Worm (Caenorhabditis elegans): ENCODE results near the gene pals-17.

The pals-17 gene

DNA sequence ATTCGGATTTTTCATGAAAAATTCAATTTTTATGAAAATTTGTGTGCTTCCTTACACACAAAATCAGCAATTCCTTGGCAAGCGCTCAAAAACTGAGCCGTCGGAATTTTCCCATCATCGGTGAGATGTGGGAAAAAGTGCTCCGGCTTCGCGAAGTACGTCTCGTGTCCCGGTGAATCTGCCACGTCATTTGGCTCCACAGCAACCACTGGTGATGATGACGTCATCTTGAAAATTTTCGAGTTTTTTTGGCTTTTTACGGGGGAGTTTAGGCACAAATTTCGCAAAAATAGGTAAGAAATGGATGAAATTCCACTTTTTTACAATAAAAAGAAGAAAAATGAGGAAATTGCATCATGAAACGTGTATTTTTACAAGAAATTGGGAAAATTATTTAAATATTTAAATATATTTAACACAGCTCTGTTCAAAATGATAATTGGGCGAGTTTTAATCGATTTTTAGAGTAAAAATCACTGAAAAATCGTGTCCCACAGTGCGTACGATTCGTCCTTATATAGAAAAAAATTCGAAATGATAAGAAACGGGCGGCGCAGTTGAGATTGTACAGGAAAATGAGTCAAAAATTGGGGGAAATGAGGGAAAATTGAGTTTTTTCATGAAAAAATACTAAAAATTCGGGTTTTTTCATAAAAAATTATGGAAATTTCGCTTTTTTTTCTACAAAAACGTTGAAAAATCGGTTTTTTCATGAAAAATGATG lies 22.4 kb upstream of the pals-17 start, which contains the start of gene Y82E9BR.14:
Y82E9BR.14 (minus strand) TSS at position 227 of the 724 bp plus-strand sequence.
- TF ChIP-seq madf-5 (GFP tag; IDR thresholded peaks at IDR 0.05) (no peak), T20F7.1 (GFP tag; optimal IDR thresholded peaks at IDR 0.05) (peak; percentile 14), tag-97 (GFP tag; IDR thresholded peaks at IDR 0.05) (no peak), nhr-111 (GFP tag; optimal IDR thresholded peaks at IDR 0.05) (no peak), lim-7 (GFP tag; IDR thresholded peaks at IDR 0.05) (no peak), daf-16 (GFP tag; optimal IDR thresholded peaks at IDR 0.05) (no peak), daf-16 (tag; optimal IDR thresholded peaks at IDR 0.05) (peak; percentile 18), lsy-2 (tag; optimal IDR thresholded peaks at IDR 0.05) (no peak), Y48G9A.11 (GFP tag; IDR thresholded peaks at IDR 0.05) (no peak), pqm-1 (tag; optimal IDR thresholded peaks at IDR 0.05) (peak; percentile 66), nhr-28 (tag; optimal IDR thresholded peaks at IDR 0.05) (peak; percentile 20), ama-1 (optimal IDR thresholded peaks at IDR 0.05) (peak; percentile 13)

ce11 chrIII:1413125-1413837 lies 21.6 kb upstream of the pals-17 start:
- peak; percentile 6 for TF ChIP-seq F49E8.2 (tag; optimal IDR thresholded peaks at IDR 0.05; ENCODE audit: borderline replicate concordance)
- TF ChIP-seq unc-130 (GFP tag; optimal IDR thresholded peaks at IDR 0.05), result no peak
- TF ChIP-seq lin-38 (GFP tag; IDR thresholded peaks at IDR 0.05), result peak; percentile 83
- TF ChIP-seq Y75B8A.6 (GFP tag; IDR thresholded peaks at IDR 0.05), result no peak
- no peak for TF ChIP-seq F37D6.2 (tag; optimal IDR thresholded peaks at IDR 0.05)
- TF ChIP-seq daf-19 (GFP tag; conservative IDR thresholded peaks at IDR 0.05), result no peak

DNA sequence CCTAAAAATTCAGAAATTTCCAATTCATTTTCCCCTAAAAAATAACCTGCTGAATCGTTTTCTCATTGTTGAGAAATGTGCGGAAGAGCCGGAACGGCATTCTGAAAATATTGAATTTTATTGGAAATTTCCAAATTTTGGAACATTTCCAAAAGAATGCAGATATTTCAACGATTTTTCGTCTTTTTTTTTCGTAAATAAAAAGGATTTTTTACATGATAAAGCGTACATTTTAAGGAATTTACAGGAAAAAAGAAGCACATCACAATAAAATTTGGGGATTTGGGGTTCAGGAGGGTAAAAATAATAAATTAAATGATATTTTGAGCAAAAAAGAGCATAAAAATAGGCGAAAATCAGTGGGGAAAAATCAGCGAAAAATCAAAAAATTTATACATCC lies 17.5 kb upstream of the pals-17 start, which contains the start of gene Y82E9BR.22:
Y82E9BR.22 (minus strand) TSS at position 101 of the 400 bp plus-strand sequence.
- TF ChIP-seq unc-39 (tag; optimal IDR thresholded peaks at IDR 0.05), result no peak
- no peak for TF ChIP-seq nhr-102 (tag; optimal IDR thresholded peaks at IDR 0.05)
- no peak for TF ChIP-seq mdt-29 (GFP tag; IDR thresholded peaks at IDR 0.05)
- TF ChIP-seq hif-1 (tag; optimal IDR thresholded peaks at IDR 0.05), result no peak
- no peak for TF ChIP-seq nhr-10 (tag; optimal IDR thresholded peaks at IDR 0.05)
- no peak for TF ChIP-seq dmd-6 (GFP tag; IDR thresholded peaks at IDR 0.05)
- no peak for TF ChIP-seq madf-5 (GFP tag; IDR thresholded peaks at IDR 0.05)
- no peak for TF ChIP-seq dpl-1 (GFP tag; optimal IDR thresholded peaks at IDR 0.05)
- TF ChIP-seq zfp-2 (tag; optimal IDR thresholded peaks at IDR 0.05), result no peak
- no peak for TF ChIP-seq nhr-11 (tag; optimal IDR thresholded peaks at IDR 0.05)
- no peak for TF ChIP-seq mxl-2 (GFP tag; conservative IDR thresholded peaks at IDR 0.05)
- no peak for TF ChIP-seq daf-19 (GFP tag; conservative IDR thresholded peaks at IDR 0.05)
- TF ChIP-seq R02D3.7 (tag; optimal IDR thresholded peaks at IDR 0.05), result no peak
- TF ChIP-seq F37D6.2 (tag; optimal IDR thresholded peaks at IDR 0.05), result no peak
- TF ChIP-seq F49E8.2 (tag; optimal IDR thresholded peaks at IDR 0.05; ENCODE audit: borderline replicate concordance), result no peak
- no peak for TF ChIP-seq tag-97 (GFP tag; IDR thresholded peaks at IDR 0.05)
- no peak for TF ChIP-seq aly-2 (tag; optimal IDR thresholded peaks at IDR 0.05)

- TF ChIP-seq duxl-1 (tag; optimal IDR thresholded peaks at IDR 0.05; ENCODE audit: poor library complexity) (no peak), spr-3 (GFP tag; optimal IDR thresholded peaks at IDR 0.05) (no peak), F49E8.2 (tag; optimal IDR thresholded peaks at IDR 0.05; ENCODE audit: borderline replicate concordance) (no peak), hmg-1.1 (GFP tag; IDR thresholded peaks at IDR 0.05) (no peak), skn-1 (tag; optimal IDR thresholded peaks at IDR 0.05) (no peak), ZK546.5 (tag; optimal IDR thresholded peaks at IDR 0.05) (no peak), pqm-1 (tag; optimal IDR thresholded peaks at IDR 0.05) (no peak), ces-1 (GFP tag; optimal IDR thresholded peaks at IDR 0.05) (no peak), zag-1 (tag; optimal IDR thresholded peaks at IDR 0.05) (no peak)
Measured at ce11 chrIII:1403108-1403507, 11.5 kb upstream of the pals-17 start, which contains the start of gene pals-18. TSS of gene pals-18 (plus strand) at chrIII:1403408.
